Fruit fly (Drosophila melanogaster) whole organism: ENCODE measurements around the gene CG12768.

Experiments used
- Dll ChIP-seq: fragments of >200 bp; optimal IDR thresholded peaks from 2 replicates; lab custom pipeline; 2017
- psq ChIP-seq: fragments of >200 bp; optimal IDR thresholded peaks from 2 replicates; lab custom pipeline; 2017
- usp ChIP-seq: fragments of >200 bp; optimal IDR thresholded peaks from 2 replicates; lab custom pipeline; 2017; ENCODE audit warnings: missing biosample characterization, missing genetic modification characterization, mixed read lengths

dm6 chr3L:22898444-22898843, 11.8 kb upstream of the CG12768 start, which contains the start of gene CG11131:
- TF ChIP-seq usp: no peak
- no peak for TF ChIP-seq psq (lab: Kevin White, UChicago)
- TF ChIP-seq Dll (lab: Kevin White, UChicago): no peak
